Fruit fly (Drosophila melanogaster): ENCODE results near the gene CG43354.

CG43354 gene

DNA sequence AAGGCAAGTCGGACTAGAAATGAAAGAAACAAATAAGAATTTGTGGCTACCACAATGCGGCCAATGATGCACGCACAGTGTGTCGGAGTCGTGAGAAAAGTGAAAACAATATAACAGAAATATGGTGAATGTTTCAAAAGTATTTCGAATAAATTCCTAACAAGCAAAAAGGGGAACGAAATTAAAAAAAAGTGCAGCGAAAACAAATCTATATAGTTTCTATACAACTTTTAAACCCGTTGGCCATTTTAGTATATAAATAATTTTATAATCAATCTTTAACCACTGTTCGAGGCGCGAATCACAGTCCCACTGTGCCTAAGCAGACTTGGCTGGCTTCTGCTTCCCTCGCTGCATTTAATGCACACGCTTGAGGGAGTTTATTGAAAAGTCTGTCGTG, 35.9 kb upstream of the CG43354 start:
- TF ChIP-seq CG14711 (tag; optimal IDR thresholded peaks at IDR 0.05) (no peak), CG33017 (tag; optimal IDR thresholded peaks at IDR 0.05) (no peak), CG1620 (GFP tag; optimal IDR thresholded peaks at IDR 0.05) (no peak), cic (GFP tag; optimal IDR thresholded peaks at IDR 0.05) (no peak), tj (GFP tag; optimal IDR thresholded peaks at IDR 0.05) (no peak)

DNA sequence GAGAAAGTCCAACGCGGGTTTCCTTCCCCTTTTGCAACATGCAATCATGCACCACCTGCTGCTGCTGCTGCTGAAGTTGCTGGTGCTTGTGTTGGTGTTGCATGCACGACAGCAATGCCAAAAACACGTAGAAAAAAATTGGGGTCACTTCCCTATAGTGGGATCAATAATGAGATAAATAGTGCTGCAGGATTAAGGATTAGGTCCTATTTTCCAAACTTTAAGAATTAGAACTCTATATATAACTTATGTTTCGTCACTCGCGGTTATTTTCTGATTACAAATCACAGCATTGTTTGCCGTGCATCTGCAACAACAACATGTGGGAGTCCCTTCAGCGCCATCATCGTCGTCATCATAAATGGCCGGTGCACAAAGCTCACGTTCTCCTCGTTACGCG, 35.1 kb upstream of the CG43354 start:
- no peak for TF ChIP-seq CG1620 (GFP tag; optimal IDR thresholded peaks at IDR 0.05)
- no peak for TF ChIP-seq Crg-1 (GFP tag; optimal IDR thresholded peaks at IDR 0.05)
- no peak for TF ChIP-seq ovo (GFP tag; optimal IDR thresholded peaks at IDR 0.05)
- TF ChIP-seq CG33017 (tag; optimal IDR thresholded peaks at IDR 0.05) = no peak
- no peak for TF ChIP-seq kay (GFP tag; ENCODE audit: borderline replicate concordance)
- TF ChIP-seq pad (GFP tag; optimal IDR thresholded peaks at IDR 0.05) = no peak
- TF ChIP-seq Hr96 (GFP tag; optimal IDR thresholded peaks at IDR 0.05) = no peak
- no peak for TF ChIP-seq CG5204 (GFP tag; optimal IDR thresholded peaks at IDR 0.05)
- no peak for TF ChIP-seq toe (GFP tag; optimal IDR thresholded peaks at IDR 0.05)
- TF ChIP-seq CG7101 (tag; optimal IDR thresholded peaks at IDR 0.05) = no peak
- no peak for TF ChIP-seq CG14711 (tag; optimal IDR thresholded peaks at IDR 0.05)
- no peak for TF ChIP-seq CG11617 (GFP tag; optimal IDR thresholded peaks at IDR 0.05)
- no peak for TF ChIP-seq Clk (GFP tag; optimal IDR thresholded peaks at IDR 0.05)
- TF ChIP-seq CG12768 (GFP tag; optimal IDR thresholded peaks at IDR 0.05) = no peak

DNA sequence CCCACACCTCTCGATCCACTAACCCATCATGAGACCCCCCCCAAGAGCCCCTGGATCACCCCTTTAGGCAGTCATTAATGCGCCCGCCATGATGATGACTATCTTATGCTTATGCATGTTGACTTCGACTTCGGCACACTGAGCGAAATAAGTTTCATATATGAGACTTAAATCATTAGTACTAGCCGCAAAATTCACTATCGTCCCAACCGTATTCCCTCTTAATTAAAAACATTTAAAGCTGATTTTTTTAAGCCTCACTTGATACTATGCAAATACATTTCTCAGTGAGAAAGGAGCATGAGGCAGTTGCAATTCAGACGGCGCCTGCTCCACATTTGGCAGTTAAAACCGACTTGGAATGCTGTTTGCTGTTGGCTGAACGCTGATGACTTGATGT, 31.7 kb upstream of the CG43354 start:
- TF ChIP-seq CG7045 (GFP tag; optimal IDR thresholded peaks at IDR 0.05) (no peak), pad (GFP tag; optimal IDR thresholded peaks at IDR 0.05) (no peak), cnc (optimal IDR thresholded peaks at IDR 0.05) (no peak), CG11617 (GFP tag; optimal IDR thresholded peaks at IDR 0.05) (no peak), CG14711 (tag; optimal IDR thresholded peaks at IDR 0.05) (no peak), CG33017 (tag; optimal IDR thresholded peaks at IDR 0.05) (no peak), toe (GFP tag; optimal IDR thresholded peaks at IDR 0.05) (no peak), CG12768 (GFP tag; optimal IDR thresholded peaks at IDR 0.05) (no peak), CG7101 (tag; optimal IDR thresholded peaks at IDR 0.05) (no peak), CG1620 (GFP tag; optimal IDR thresholded peaks at IDR 0.05) (no peak), Clk (GFP tag; optimal IDR thresholded peaks at IDR 0.05) (no peak), Mnt (GFP tag; optimal IDR thresholded peaks at IDR 0.05) (no peak), CG5204 (GFP tag; optimal IDR thresholded peaks at IDR 0.05) (no peak), tj (GFP tag; optimal IDR thresholded peaks at IDR 0.05) (no peak), bab1 (GFP tag; optimal IDR thresholded peaks at IDR 0.05) (no peak), ovo (GFP tag; optimal IDR thresholded peaks at IDR 0.05) (no peak)

DNA sequence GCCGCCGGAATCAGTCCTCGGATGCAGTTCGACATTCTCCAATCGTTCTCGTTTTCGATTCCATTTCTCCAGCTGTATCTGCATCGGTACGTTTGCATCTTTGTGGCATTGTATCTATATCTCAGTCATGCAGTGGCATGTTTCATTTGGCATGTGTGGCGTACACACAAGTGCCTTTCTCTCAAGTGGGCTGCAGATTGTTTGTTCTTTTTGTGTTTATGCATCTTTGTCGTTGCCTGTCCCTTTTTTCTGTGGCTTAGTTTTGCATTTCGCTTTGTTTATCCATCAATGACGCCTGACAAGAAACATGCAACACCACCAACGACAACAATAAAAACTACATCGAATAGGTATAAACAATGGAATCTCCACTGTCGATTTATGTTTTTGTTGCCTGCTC, 27.3 kb upstream of the CG43354 start:
- TF ChIP-seq CG7101 (tag; optimal IDR thresholded peaks at IDR 0.05) (no peak), CG7045 (GFP tag; optimal IDR thresholded peaks at IDR 0.05) (no peak), bab1 (GFP tag; optimal IDR thresholded peaks at IDR 0.05) (no peak), CG1620 (GFP tag; optimal IDR thresholded peaks at IDR 0.05) (no peak), tj (GFP tag; optimal IDR thresholded peaks at IDR 0.05) (no peak), CG5204 (GFP tag; optimal IDR thresholded peaks at IDR 0.05) (no peak), ovo (GFP tag; optimal IDR thresholded peaks at IDR 0.05) (no peak), cic (GFP tag; optimal IDR thresholded peaks at IDR 0.05) (no peak), Mnt (GFP tag; optimal IDR thresholded peaks at IDR 0.05) (no peak), Hr96 (GFP tag; optimal IDR thresholded peaks at IDR 0.05) (no peak), kay (GFP tag; ENCODE audit: borderline replicate concordance) (no peak), Crg-1 (GFP tag; optimal IDR thresholded peaks at IDR 0.05) (no peak), CG11617 (GFP tag; optimal IDR thresholded peaks at IDR 0.05) (no peak), cnc (optimal IDR thresholded peaks at IDR 0.05) (no peak), CG12768 (GFP tag; optimal IDR thresholded peaks at IDR 0.05) (no peak), CG14711 (tag; optimal IDR thresholded peaks at IDR 0.05) (no peak), CG33017 (tag; optimal IDR thresholded peaks at IDR 0.05) (no peak)

DNA sequence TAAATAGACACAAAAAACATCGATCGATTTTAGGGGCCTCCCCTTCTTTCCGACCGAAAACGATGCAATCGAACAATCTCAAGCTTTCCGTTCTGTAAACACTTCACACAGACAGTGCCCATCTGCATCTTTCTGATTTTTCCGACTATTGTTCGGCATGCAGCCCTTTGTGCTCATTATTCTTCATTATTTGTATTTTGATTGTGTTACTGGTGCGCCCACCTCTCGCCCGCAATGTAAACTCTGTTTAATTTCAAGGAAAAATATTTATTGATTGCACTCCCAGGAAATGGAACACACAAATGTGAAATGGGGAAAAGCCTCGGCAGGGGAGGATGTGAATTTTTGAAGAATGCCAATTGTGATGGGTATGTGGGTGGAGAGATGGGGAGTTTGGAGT, 26.4 kb upstream of the CG43354 start:
- no peak for TF ChIP-seq Crg-1 (GFP tag; optimal IDR thresholded peaks at IDR 0.05)
- TF ChIP-seq Clk (GFP tag; optimal IDR thresholded peaks at IDR 0.05) = no peak
- no peak for TF ChIP-seq Mnt (GFP tag; optimal IDR thresholded peaks at IDR 0.05)
- TF ChIP-seq ovo (GFP tag; optimal IDR thresholded peaks at IDR 0.05) = no peak
- TF ChIP-seq tj (GFP tag; optimal IDR thresholded peaks at IDR 0.05) = no peak

DNA sequence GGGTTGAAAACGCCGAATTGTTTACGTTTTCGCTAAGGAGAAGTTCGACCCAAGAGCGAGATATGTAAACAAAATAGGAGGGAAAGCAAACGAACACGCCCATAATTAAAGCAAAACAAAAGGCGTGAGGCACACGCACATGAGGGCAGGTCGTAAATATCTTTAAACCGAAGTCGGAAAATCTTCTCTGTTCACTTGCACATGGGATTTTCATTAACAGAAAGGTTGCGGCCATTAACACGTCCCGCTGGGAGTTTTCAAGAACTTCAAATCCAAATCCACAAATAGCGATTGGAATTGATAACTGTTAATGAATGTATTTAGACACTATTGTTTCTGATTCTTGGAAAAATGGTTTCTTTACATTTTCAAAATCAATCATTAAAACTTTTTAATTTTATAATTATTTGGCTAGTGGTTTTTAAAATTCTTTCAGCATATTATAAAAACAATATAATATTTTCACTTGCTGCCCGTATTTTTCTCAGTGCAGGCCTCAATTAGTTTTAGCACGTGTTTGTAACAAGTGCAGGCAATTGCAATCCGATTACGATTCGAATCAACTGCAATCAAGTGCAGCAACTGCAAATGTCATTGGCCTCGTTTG, 24.7 kb upstream of the CG43354 start:
- no peak for TF ChIP-seq Hr96 (GFP tag; optimal IDR thresholded peaks at IDR 0.05)
- no peak for TF ChIP-seq pad (GFP tag; optimal IDR thresholded peaks at IDR 0.05)
- TF ChIP-seq CG7045 (GFP tag; optimal IDR thresholded peaks at IDR 0.05) = no peak
- no peak for TF ChIP-seq cic (GFP tag; optimal IDR thresholded peaks at IDR 0.05)
- no peak for TF ChIP-seq kay (GFP tag; ENCODE audit: borderline replicate concordance)
- TF ChIP-seq CG33017 (tag; optimal IDR thresholded peaks at IDR 0.05) = no peak
- TF ChIP-seq CG12768 (GFP tag; optimal IDR thresholded peaks at IDR 0.05) = no peak
- TF ChIP-seq Mnt (GFP tag; optimal IDR thresholded peaks at IDR 0.05) = no peak
- TF ChIP-seq CG11617 (GFP tag; optimal IDR thresholded peaks at IDR 0.05) = no peak
- TF ChIP-seq ovo (GFP tag; optimal IDR thresholded peaks at IDR 0.05) = no peak
- no peak for TF ChIP-seq Clk (GFP tag; optimal IDR thresholded peaks at IDR 0.05)
- no peak for TF ChIP-seq Crg-1 (GFP tag; optimal IDR thresholded peaks at IDR 0.05)
- TF ChIP-seq CG5204 (GFP tag; optimal IDR thresholded peaks at IDR 0.05) = no peak

DNA sequence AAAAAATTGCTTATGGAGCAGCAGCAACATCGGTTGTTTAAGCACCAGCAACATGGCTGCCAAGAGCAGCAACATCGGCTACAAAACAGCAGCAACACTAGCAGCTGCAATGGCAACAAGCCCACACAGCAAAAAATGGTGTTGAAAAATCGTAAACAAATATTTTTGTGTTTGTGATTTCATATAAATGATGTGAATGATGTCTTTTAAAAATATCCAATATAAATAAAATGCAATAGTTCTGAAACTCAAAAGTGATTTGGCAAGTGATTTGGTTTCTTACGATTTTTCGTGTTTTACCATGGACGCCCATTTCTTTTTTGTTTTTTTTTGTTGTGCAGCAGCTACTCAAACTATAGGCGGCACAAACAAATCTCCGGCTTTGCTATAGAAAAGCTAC, 22.4 kb upstream of the CG43354 start:
- no peak for TF ChIP-seq cic (GFP tag; optimal IDR thresholded peaks at IDR 0.05)
